Worm (Caenorhabditis elegans) whole organism, early embryonic: ENCODE measurements around the gene F19B6.1.

ENCODE experiments used
- B0310.2 ChIP-seq: sonication (generic microtip); optimal IDR thresholded peaks from 2 replicates; lab custom pipeline; 2016; ENCODE audit warnings: mild to moderate bottlenecking, missing genetic modification characterization, missing compliant biosample characterization
- F13C5.2 ChIP-seq: sonication (generic microtip); optimal IDR thresholded peaks from 2 replicates; lab custom pipeline; 2017; ENCODE audit warnings: mild to moderate bottlenecking, missing genetic modification characterization, inconsistent platforms, missing compliant biosample characterization
- ama-1 ChIP-seq: fragments of 150-350 bp; optimal IDR thresholded peaks from 2 replicates; lab custom pipeline; 2014
- ceh-36 ChIP-seq: sonication (generic microtip); optimal IDR thresholded peaks from 2 replicates; lab custom pipeline; 2016; ENCODE audit warnings: missing genetic modification characterization, inconsistent platforms, missing compliant biosample characterization
- ets-7 ChIP-seq: sonication (generic microtip); optimal IDR thresholded peaks from 2 replicates; lab custom pipeline; 2016; ENCODE audit warnings: missing genotype, missing genetic modification characterization, missing compliant biosample characterization
- flt-1 ChIP-seq: fragments of 200-800 bp; sonication (Bioruptor generic); IDR thresholded peaks from 2 replicates; pipeline ENCODE4 v1.3.6; 2022; ENCODE audit warnings: missing genetic modification characterization, missing compliant biosample characterization
- hmg-4 ChIP-seq: fragments of 200-800 bp; sonication (Bioruptor generic); optimal IDR thresholded peaks from 2 replicates; lab custom pipeline; 2018; ENCODE audit warnings: mild to moderate bottlenecking, missing genetic modification characterization, missing compliant biosample characterization
- hnd-1 ChIP-seq: sonication (generic microtip); optimal IDR thresholded peaks from 2 replicates; lab custom pipeline; 2016; ENCODE audit warnings: missing genetic modification characterization, missing compliant biosample characterization
- pes-1 ChIP-seq: fragments of 200-800 bp; sonication (Bioruptor generic); IDR thresholded peaks from 2 replicates; pipeline ENCODE4 v1.3.6; 2022; ENCODE audit warnings: missing genetic modification reagents, missing genetic modification characterization, missing compliant biosample characterization
- scrt-1 ChIP-seq: fragments of 200-800 bp; sonication (Bioruptor generic); IDR thresholded peaks from 2 replicates; pipeline ENCODE4 v1.3.6; 2022; ENCODE audit warnings: missing genetic modification characterization, missing compliant biosample characterization
- sea-1 ChIP-seq: fragments of 200-800 bp; sonication (Bioruptor generic); conservative IDR thresholded peaks from 2 replicates; pipeline ENCODE4 v1.3.6; 2022; ENCODE audit warnings: missing genetic modification characterization, missing compliant biosample characterization

- TF ChIP-seq ama-1 (lab: Kevin White, UChicago): no peak
- TF ChIP-seq hmg-4 (GFP tag; lab: Kevin White, UChicago): no peak
- TF ChIP-seq pes-1 (GFP tag; lab: Robert Waterston, UW): no peak
- TF ChIP-seq hnd-1 (tag; lab: Kevin White, UChicago): no peak
- no peak for TF ChIP-seq flt-1 (GFP tag; lab: Robert Waterston, UW)
- TF ChIP-seq F13C5.2 (tag; lab: Kevin White, UChicago): no peak
- TF ChIP-seq ets-7 (tag; lab: Kevin White, UChicago): no peak
- no peak for TF ChIP-seq B0310.2 (tag; lab: Kevin White, UChicago)
- no peak for TF ChIP-seq sea-1 (GFP tag; lab: Robert Waterston, UW)
- no peak for TF ChIP-seq scrt-1 (GFP tag; lab: Robert Waterston, UW)
- TF ChIP-seq ceh-36 (tag; lab: Kevin White, UChicago): no peak
Observed at ce11 chrIV:12282873-12283272, 53.0 kb downstream of the F19B6.1 start, which contains the start of gene hpo-12.
